Fruit fly (Drosophila melanogaster): ENCODE results near the gene CG32365.

Gene CG32365

DNA sequence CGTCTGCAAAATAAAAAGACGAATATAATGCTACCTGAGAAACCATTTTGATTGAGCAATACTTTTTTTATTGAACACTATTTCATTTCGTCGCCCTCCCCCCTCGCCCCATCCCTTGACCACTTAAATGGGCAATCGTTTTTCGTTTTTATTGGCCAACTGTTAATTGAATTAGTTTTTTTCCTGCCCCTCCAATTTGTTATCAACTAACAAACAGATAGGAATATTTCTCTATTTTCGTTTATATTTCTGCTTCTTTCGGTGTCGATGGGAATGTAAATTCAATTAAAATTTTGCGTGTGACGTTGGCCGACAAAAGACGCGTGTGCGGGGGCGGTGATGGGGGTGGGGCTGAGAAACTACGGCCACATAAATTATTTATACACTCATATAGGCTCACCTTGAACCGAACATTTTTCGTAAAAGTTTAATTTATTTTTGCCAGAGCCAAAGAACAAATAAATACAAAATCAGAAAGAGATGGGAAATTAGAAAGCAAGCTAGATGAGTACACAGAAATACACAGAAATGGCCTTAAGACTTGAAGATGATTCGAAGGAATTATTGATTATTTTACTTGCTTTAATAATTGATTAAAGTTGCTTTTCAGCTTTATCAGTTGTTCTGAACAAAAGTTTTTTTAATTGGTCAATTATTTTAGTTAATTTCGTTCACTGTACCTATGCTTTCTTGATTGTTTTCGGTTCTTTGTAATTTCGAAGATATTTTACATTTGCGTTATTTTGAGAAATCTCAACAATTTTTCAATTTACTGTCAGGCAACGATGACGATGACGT lies 8.0 kb upstream of the CG32365 start (continued):
- TF ChIP-seq CG34224 (GFP tag; IDR thresholded peaks at IDR 0.05; ENCODE audit: partially characterized antibody) (no peak), CG10274 (GFP tag; optimal IDR thresholded peaks at IDR 0.05) (no peak), Abd-B (GFP tag; optimal IDR thresholded peaks at IDR 0.05) (no peak), pan (optimal IDR thresholded peaks at IDR 0.05) (no peak), pan (GFP tag; optimal IDR thresholded peaks at IDR 0.05 in 1 of 2, IDR thresholded peaks at IDR 0.05 in 1 of 2) (peak in 1 of 2 experiments; percentile 71), NfI (GFP tag; optimal IDR thresholded peaks at IDR 0.05) (peak; percentile 26), HHEX (GFP tag; optimal IDR thresholded peaks at IDR 0.05) (peak; percentile 10), CG7786 (GFP tag; optimal IDR thresholded peaks at IDR 0.05) (peak; percentile 53), CG8388 (GFP tag; optimal IDR thresholded peaks at IDR 0.05) (peak; percentile 46), Mrtf (GFP tag; IDR thresholded peaks at IDR 0.05) (no peak; the same call in 2 of the 3 replicates), unpg (GFP tag; optimal IDR thresholded peaks at IDR 0.05) (peak; percentile 74), HLH3B (GFP tag; IDR thresholded peaks at IDR 0.05) (peak; percentile 62), so (GFP tag; IDR thresholded peaks at IDR 0.05) (peak; percentile 48; the same call in 2 of the 3 replicates), Awh (GFP tag; IDR thresholded peaks at IDR 0.05) (0 out of 2 replicates have a peak, but pooled peaks have one; percentile 41), tna (GFP tag; IDR thresholded peaks at IDR 0.05; ENCODE audit: partially characterized antibody) (no peak), CG9797 (GFP tag; optimal IDR thresholded peaks at IDR 0.05) (no peak), MBD-R2 (GFP tag; IDR thresholded peaks at IDR 0.05) (no peak), CoRest (tag; optimal IDR thresholded peaks at IDR 0.05) (peak; percentile 68), CG9932 (GFP tag; IDR thresholded peaks at IDR 0.05) (peak; percentile 78), CG12236 (GFP tag; optimal IDR thresholded peaks at IDR 0.05) (no peak), sna (GFP tag; IDR thresholded peaks at IDR 0.05; ENCODE audit: partially characterized antibody) (no peak), CG16815 (GFP tag; optimal IDR thresholded peaks at IDR 0.05) (peak; percentile 9), HmgZ (tag; optimal IDR thresholded peaks at IDR 0.05) (peak; percentile 8), inv (GFP tag; IDR thresholded peaks at IDR 0.05; ENCODE audit: partially characterized antibody) (no peak), Taf1 (GFP tag; IDR thresholded peaks at IDR 0.05) (peak; percentile 43; the same call in 1 of the 2 replicates), ato (GFP tag; IDR thresholded peaks at IDR 0.05; ENCODE audit: partially characterized antibody) (no peak), Fer1 (GFP tag; optimal IDR thresholded peaks at IDR 0.05) (no peak), CG18011 (GFP tag; optimal IDR thresholded peaks at IDR 0.05) (no peak), az2 (GFP tag; optimal IDR thresholded peaks at IDR 0.05) (peak; percentile 43), CG11560 (tag; IDR thresholded peaks at IDR 0.05) (peak; percentile 25; the same call in 1 of the 3 replicates), Dp (GFP tag; optimal IDR thresholded peaks at IDR 0.05) (no peak), CG15073 (GFP tag; optimal IDR thresholded peaks at IDR 0.05) (no peak), Lhr (GFP tag; optimal IDR thresholded peaks at IDR 0.05) (no peak), ttk (GFP tag; IDR thresholded peaks at IDR 0.05) (peak; percentile 30; the same call in 1 of the 2 replicates), ranshi (GFP tag; IDR thresholded peaks at IDR 0.05) (no peak), CG13287 (GFP tag; IDR thresholded peaks at IDR 0.05; ENCODE audit: partially characterized antibody) (no peak), CG4282 (GFP tag; optimal IDR thresholded peaks at IDR 0.05) (peak; percentile 31), CG6813 (GFP tag; optimal IDR thresholded peaks at IDR 0.05) (peak; percentile 42), CG18262 (tag; optimal IDR thresholded peaks at IDR 0.05) (peak; percentile 64), CG2889 (GFP tag; IDR thresholded peaks at IDR 0.05) (peak; percentile 45; the same call in 2 of the 3 replicates), ewg (GFP tag; optimal IDR thresholded peaks at IDR 0.05) (peak; percentile 31), Nf-YC (tag; optimal IDR thresholded peaks at IDR 0.05) (peak; percentile 76), slbo (GFP tag; IDR thresholded peaks at IDR 0.05) (peak; percentile 87), B-H2 (GFP tag; optimal IDR thresholded peaks at IDR 0.05) (peak; percentile 32), Ets97D (GFP tag; optimal IDR thresholded peaks at IDR 0.05) (peak; percentile 15), oc (tag; optimal IDR thresholded peaks at IDR 0.05) (no peak), Ssrp (tag; optimal IDR thresholded peaks at IDR 0.05) (peak; percentile 43), phol (tag; optimal IDR thresholded peaks at IDR 0.05) (no peak)

Measured in whole organism, embryonic.